Worm (Caenorhabditis elegans) whole organism, L4/young adult: ENCODE results near the gene F53G2.1.

Source experiments
- dao-5 ChIP-seq: sonication (generic microtip); optimal IDR thresholded peaks from 2 replicates; lab custom pipeline; 2016; ENCODE audit warnings: missing genotype, missing genetic modification characterization, moderate library complexity, missing compliant biosample characterization
- him-1 ChIP-seq: sonication (generic microtip); optimal IDR thresholded peaks from 2 replicates; lab custom pipeline; 2016; ENCODE audit warnings: missing genotype, missing genetic modification reagents, missing genetic modification characterization, missing compliant biosample characterization

- no peak for TF ChIP-seq him-1 (tag; lab: Kevin White, UChicago)
- TF ChIP-seq dao-5 (tag; lab: Kevin White, UChicago): no peak
Observed at ce11 chrII:2446727-2447126, 41.8 kb upstream of the F53G2.1 start.
